Worm (Caenorhabditis elegans) whole organism, L1 larva: ENCODE results near the gene idpc-7.

ENCODE experiments used
- C04F5.9 ChIP-seq: sonication (generic microtip); optimal IDR thresholded peaks from 2 replicates; lab custom pipeline; 2016; ENCODE audit warnings: missing genetic modification characterization, missing compliant biosample characterization
- C34B4.2 ChIP-seq: sonication (generic microtip); optimal IDR thresholded peaks from 2 replicates; lab custom pipeline; 2017; ENCODE audit warnings: mild to moderate bottlenecking, missing genetic modification characterization, missing compliant biosample characterization
- F16B12.6 ChIP-seq: fragments of 150-350 bp; optimal IDR thresholded peaks from 2 replicates; lab custom pipeline; 2014; ENCODE audit warnings: missing biosample characterization, missing genetic modification characterization
- alr-1 ChIP-seq: fragments of 200-800 bp; sonication (Bioruptor generic); optimal IDR thresholded peaks from 2 replicates; lab custom pipeline; 2018; ENCODE audit warnings: borderline replicate concordance, mild to moderate bottlenecking, missing genetic modification characterization, missing compliant biosample characterization
- ceh-8 ChIP-seq: fragments of 200-800 bp; sonication (Bioruptor generic); optimal IDR thresholded peaks from 2 replicates; lab custom pipeline; 2018; ENCODE audit warnings: mild to moderate bottlenecking, missing genetic modification characterization, moderate library complexity, missing compliant biosample characterization
- ceh-82 ChIP-seq, 3 experiments: fragments of 150-350 bp in 1 of 3; sonication (generic microtip) in 2 of 3; optimal IDR thresholded peaks; 2 replicates each; lab custom pipeline; 2014 to 2017; ENCODE audit warnings: missing biosample characterization in 3 of 3, missing genetic modification characterization in 3 of 3
- ceh-90 ChIP-seq: sonication (generic microtip); optimal IDR thresholded peaks from 2 replicates; lab custom pipeline; 2016; ENCODE audit warnings: missing genetic modification characterization, missing compliant biosample characterization
- dpl-1 ChIP-seq, 3 experiments: fragments of 150-350 bp in 2 of 3; sonication (generic microtip) in 1 of 3; optimal IDR thresholded peaks; 2 replicates each; lab custom pipeline; 2014 to 2017; ENCODE audit warnings: missing biosample characterization in 3 of 3, missing genetic modification characterization in 3 of 3, missing genetic modification reagents in 3 of 3
- efl-1 ChIP-seq, 4 experiments: fragments of 150-350 bp; optimal IDR thresholded peaks in 3 of 4; peaks in 1 of 4; 1 replicate in 1 of 4; 2 replicates in 3 of 4; lab custom pipeline; 2014; ENCODE audit warnings: missing biosample characterization in 2 of 4, missing genetic modification characterization in 2 of 4, missing genetic modification reagents in 2 of 4
- egl-27 ChIP-seq, 2 experiments: fragments of 150-350 bp in 1 of 2; sonication (generic microtip); optimal IDR thresholded peaks; 3 replicates each; lab custom pipeline; 2017 to 2018; ENCODE audit warnings: missing biosample characterization in 2 of 2, missing genetic modification characterization in 2 of 2, missing genetic modification reagents in 2 of 2
- ets-5 ChIP-seq: fragments of 200-800 bp; sonication (Bioruptor generic); IDR thresholded peaks from 2 replicates; pipeline ENCODE4 v1.3.6; 2022; ENCODE audit warnings: missing genetic modification characterization, missing compliant biosample characterization
- grh-1 ChIP-seq: fragments of 200-800 bp; sonication (Bioruptor generic); IDR thresholded peaks from 2 replicates; pipeline ENCODE4 v1.3.6; 2022; ENCODE audit warnings: missing genetic modification reagents, missing genetic modification characterization, missing compliant biosample characterization
- hlh-4 ChIP-seq: sonication (generic microtip); optimal IDR thresholded peaks from 2 replicates; lab custom pipeline; 2016; ENCODE audit warnings: mild to moderate bottlenecking, missing genetic modification characterization, missing compliant biosample characterization
- isw-1 ChIP-seq: fragments of 200-800 bp; sonication (Bioruptor generic); IDR thresholded peaks from 2 replicates; pipeline ENCODE4 v1.3.6; 2022; ENCODE audit warnings: missing genetic modification characterization, missing compliant biosample characterization
- jun-1 ChIP-seq: fragments of 150-350 bp; optimal IDR thresholded peaks from 2 replicates; lab custom pipeline; 2014; ENCODE audit warnings: missing biosample characterization, missing genetic modification reagents, missing genetic modification characterization
- lin-13 ChIP-seq: fragments of 150-350 bp; optimal IDR thresholded peaks from 2 replicates; lab custom pipeline; 2014; ENCODE audit warnings: missing biosample characterization, missing genetic modification reagents, missing genetic modification characterization
- lin-14 ChIP-seq: fragments of 200-800 bp; sonication (Bioruptor generic); optimal IDR thresholded peaks from 2 replicates; lab custom pipeline; 2018; ENCODE audit warnings: mild to moderate bottlenecking, missing genetic modification characterization, moderate library complexity, missing compliant biosample characterization
- lin-35 ChIP-seq, 2 experiments: fragments of 150-350 bp; optimal IDR thresholded peaks; 2 replicates each; lab custom pipeline; 2014; ENCODE audit warnings: missing biosample characterization in 2 of 2, missing genetic modification characterization in 2 of 2, missing genetic modification reagents in 2 of 2
- lir-3 ChIP-seq: sonication (generic microtip); optimal IDR thresholded peaks from 2 replicates; lab custom pipeline; 2016; ENCODE audit warnings: mild to moderate bottlenecking, missing genetic modification characterization, moderate library complexity, missing compliant biosample characterization; ENCODE audit not compliant: poor library complexity
- mdl-1 ChIP-seq, 2 experiments: fragments of 150-350 bp; optimal IDR thresholded peaks; 2 replicates each; lab custom pipeline; 2014 to 2017; ENCODE audit warnings: missing biosample characterization in 2 of 2, missing genetic modification characterization in 2 of 2, inconsistent platforms in 1 of 2
- mep-1 ChIP-seq: fragments of 150-350 bp; optimal IDR thresholded peaks from 2 replicates; lab custom pipeline; 2014; ENCODE audit warnings: missing biosample characterization, missing genetic modification characterization
- nhr-12 ChIP-seq: sonication (generic microtip); optimal IDR thresholded peaks from 2 replicates; lab custom pipeline; 2017; ENCODE audit warnings: missing biosample characterization, missing genetic modification characterization
- nhr-19 ChIP-seq: fragments of 200-800 bp; sonication (Bioruptor generic); conservative IDR thresholded peaks from 2 replicates; pipeline ENCODE4 v1.3.6; 2022; ENCODE audit warnings: missing genetic modification characterization, missing compliant biosample characterization
- nhr-20 ChIP-seq: sonication (generic microtip); optimal IDR thresholded peaks from 2 replicates; lab custom pipeline; 2016; ENCODE audit warnings: mild to moderate bottlenecking, missing genetic modification characterization, missing compliant biosample characterization
- nhr-76 ChIP-seq: sonication (generic microtip); optimal IDR thresholded peaks from 2 replicates; lab custom pipeline; 2017; ENCODE audit warnings: missing biosample characterization, missing genetic modification characterization
- nhr-77 ChIP-seq: fragments of 150-350 bp; optimal IDR thresholded peaks from 2 replicates; lab custom pipeline; 2014; ENCODE audit warnings: missing biosample characterization, missing genetic modification characterization
- nhr-90 ChIP-seq: sonication (generic microtip); optimal IDR thresholded peaks from 2 replicates; lab custom pipeline; 2016; ENCODE audit warnings: mild to moderate bottlenecking, missing genetic modification characterization, missing compliant biosample characterization; ENCODE audit not compliant: poor library complexity
- snu-23 ChIP-seq: sonication (generic microtip); optimal IDR thresholded peaks from 2 replicates; lab custom pipeline; 2016; ENCODE audit warnings: missing genetic modification characterization, missing compliant biosample characterization
- sox-4 ChIP-seq: sonication (generic microtip); optimal IDR thresholded peaks from 2 replicates; lab custom pipeline; 2016; ENCODE audit warnings: missing genetic modification characterization, missing compliant biosample characterization
- sptf-1 ChIP-seq: fragments of 150-350 bp; optimal IDR thresholded peaks from 2 replicates; lab custom pipeline; 2014; ENCODE audit warnings: missing biosample characterization, missing genetic modification characterization
- tbx-2 ChIP-seq: sonication (generic microtip); optimal IDR thresholded peaks from 2 replicates; lab custom pipeline; 2016; ENCODE audit warnings: missing genetic modification characterization, missing compliant biosample characterization
- unc-62 ChIP-seq: fragments of 150-350 bp; optimal IDR thresholded peaks from 2 replicates; lab custom pipeline; 2014; ENCODE audit warnings: missing biosample characterization, missing genetic modification reagents, missing genetic modification characterization
- unc-86 ChIP-seq: sonication (generic microtip); optimal IDR thresholded peaks from 2 replicates; lab custom pipeline; 2016; ENCODE audit warnings: missing genetic modification characterization, missing compliant biosample characterization
- vab-15 ChIP-seq: sonication (generic microtip); optimal IDR thresholded peaks from 2 replicates; lab custom pipeline; 2017; ENCODE audit warnings: missing genotype, mild to moderate bottlenecking, missing genetic modification characterization, missing compliant biosample characterization
- xbp-1 ChIP-seq: sonication (generic microtip); optimal IDR thresholded peaks from 2 replicates; lab custom pipeline; 2016; ENCODE audit warnings: missing genetic modification characterization, missing compliant biosample characterization
- ztf-11 ChIP-seq, 2 experiments: sonication (generic microtip); optimal IDR thresholded peaks; 2 replicates each; lab custom pipeline; 2016 to 2017; ENCODE audit warnings: missing genetic modification characterization in 2 of 2, missing biosample characterization in 1 of 2, missing compliant biosample characterization in 1 of 2

Gene idpc-7

DNA sequence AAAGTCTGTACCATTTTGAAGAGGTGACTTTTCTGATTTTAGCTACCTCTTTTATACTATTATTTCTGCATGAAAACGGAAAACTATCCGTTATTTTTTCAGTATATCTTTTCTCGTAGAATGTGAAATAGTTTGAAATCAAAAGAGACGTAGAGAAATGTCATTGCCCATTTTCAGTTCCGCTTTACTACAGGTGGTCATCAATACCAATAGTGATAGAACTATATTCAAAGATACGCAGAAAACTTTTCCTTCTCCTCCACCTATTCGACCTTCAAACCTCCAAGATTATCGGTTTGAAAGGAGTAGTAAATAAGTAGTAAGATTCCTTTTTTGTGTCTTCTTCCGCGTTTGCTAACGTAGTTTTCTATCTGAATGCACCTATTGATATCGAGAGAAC, 14.5 kb upstream of the idpc-7 start, which contains the start of gene col-147 (continued):
- TF ChIP-seq ztf-11 (tag; optimal IDR thresholded peaks at IDR 0.05; lab: Kevin White, UChicago): no peak
- TF ChIP-seq nhr-19 (GFP tag; lab: Robert Waterston, UW): peak; percentile 30
- TF ChIP-seq vab-15 (tag; lab: Kevin White, UChicago): no peak
- peak; percentile 70 for TF ChIP-seq snu-23 (GFP tag; lab: Kevin White, UChicago)
- TF ChIP-seq C04F5.9 (tag; lab: Kevin White, UChicago): no peak
- no peak for TF ChIP-seq lin-13 (GFP tag; lab: Kevin White, UChicago)
- TF ChIP-seq lin-14 (GFP tag; lab: Kevin White, UChicago): peak; percentile 88
- no peak for TF ChIP-seq hlh-4
- TF ChIP-seq F16B12.6: no peak
- TF ChIP-seq isw-1 (GFP tag; lab: Robert Waterston, UW): no peak
- TF ChIP-seq lin-35 (GFP tag; optimal IDR thresholded peaks at IDR 0.05; lab: Kevin White, UChicago): peak in 1 of 2 experiments; percentile 43
- TF ChIP-seq tbx-2 (tag; lab: Kevin White, UChicago): peak; percentile 22
- no peak for TF ChIP-seq jun-1
- TF ChIP-seq efl-1 (optimal IDR thresholded peaks at IDR 0.05; lab: Kevin White, UChicago): peak in 1 of 2 experiments; percentile 2
- TF ChIP-seq efl-1 (GFP tag; optimal IDR thresholded peaks at IDR 0.05 in 1 of 2; lab: Kevin White, UChicago): no peak
- TF ChIP-seq nhr-20 (tag; lab: Kevin White, UChicago): peak; percentile 70
- no peak for TF ChIP-seq ceh-82 (tag; optimal IDR thresholded peaks at IDR 0.05; lab: Kevin White, UChicago)
- TF ChIP-seq unc-86: no peak
- no peak for TF ChIP-seq C34B4.2 (tag; lab: Kevin White, UChicago)
- TF ChIP-seq, all 84 proteins: peak for 15

DNA sequence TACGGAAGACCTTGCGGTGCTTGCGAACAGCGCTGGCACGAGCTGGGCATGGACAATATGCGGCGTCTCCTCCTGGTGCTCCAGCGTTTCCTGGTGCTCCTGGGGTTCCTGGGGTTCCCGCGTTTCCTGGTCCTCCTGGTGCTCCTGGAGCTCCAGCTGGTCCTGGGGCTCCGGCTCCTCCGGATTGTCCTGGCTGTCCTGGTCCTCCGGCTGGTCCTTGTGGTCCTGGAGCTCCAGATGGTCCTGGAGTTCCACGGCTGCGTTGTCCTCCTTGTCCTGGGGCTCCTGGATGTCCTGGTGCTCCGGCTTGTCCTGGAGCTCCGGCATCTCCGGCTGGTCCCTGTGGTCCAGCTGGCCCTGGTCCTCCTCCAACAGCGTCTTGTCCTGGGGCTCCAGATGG, 13.5 kb upstream of the idpc-7 start:
- TF ChIP-seq ztf-11 (tag; optimal IDR thresholded peaks at IDR 0.05; lab: Kevin White, UChicago): no peak
- TF ChIP-seq ceh-8: no peak
- no peak for TF ChIP-seq sptf-1 (tag; lab: Kevin White, UChicago)
- TF ChIP-seq lir-3 (tag; lab: Kevin White, UChicago): no peak
- no peak for TF ChIP-seq ets-5 (GFP tag; lab: Robert Waterston, UW)
- no peak for TF ChIP-seq nhr-76 (tag; lab: Kevin White, UChicago)
- no peak for TF ChIP-seq mep-1 (tag; lab: Kevin White, UChicago)
- TF ChIP-seq C04F5.9 (tag; lab: Kevin White, UChicago): no peak
- TF ChIP-seq nhr-12 (tag; lab: Kevin White, UChicago): no peak
- no peak for TF ChIP-seq ceh-90 (tag; lab: Kevin White, UChicago)
- TF ChIP-seq dpl-1 (GFP tag; optimal IDR thresholded peaks at IDR 0.05; lab: Kevin White, UChicago): no peak
- TF ChIP-seq nhr-77 (tag; lab: Kevin White, UChicago): no peak
- TF ChIP-seq egl-27 (tag; optimal IDR thresholded peaks at IDR 0.05; lab: Kevin White, UChicago): no peak
- no peak for TF ChIP-seq snu-23 (GFP tag; lab: Kevin White, UChicago)
- no peak for TF ChIP-seq mdl-1 (tag; optimal IDR thresholded peaks at IDR 0.05; lab: Kevin White, UChicago)
- TF ChIP-seq nhr-20 (tag; lab: Kevin White, UChicago): no peak
- no peak for TF ChIP-seq unc-62 (GFP tag; lab: Kevin White, UChicago)

DNA sequence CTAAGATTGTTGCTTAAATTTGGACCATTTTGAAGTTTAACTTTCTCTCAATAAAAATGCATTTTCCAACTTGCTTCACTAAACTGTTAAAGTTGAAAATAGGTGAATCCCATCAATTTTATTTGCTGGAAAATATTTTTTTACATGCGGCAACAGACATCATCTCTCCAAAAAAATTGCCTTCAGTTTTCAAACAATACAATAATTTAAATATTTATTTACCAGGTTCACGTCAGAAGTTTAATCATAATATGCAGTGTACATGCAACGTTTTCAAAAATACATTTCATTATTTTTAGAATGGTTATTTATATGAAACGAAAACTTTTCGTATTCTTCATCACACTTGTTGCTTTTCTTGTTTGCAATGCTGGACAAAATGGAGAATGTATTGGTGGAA, 12.1 kb upstream of the idpc-7 start, which contains the start of gene T06E4.5:
T06E4.5 (plus strand) TSS at position 301 of the 400 bp plus-strand sequence.
- TF ChIP-seq alr-1 (no peak), grh-1 (no peak), xbp-1 (tag; lab: Kevin White, UChicago) (no peak), sox-4 (no peak), nhr-76 (tag; lab: Kevin White, UChicago) (no peak), nhr-90 (tag; lab: Kevin White, UChicago) (no peak), efl-1 (optimal IDR thresholded peaks at IDR 0.05; lab: Kevin White, UChicago) (no peak), efl-1 (GFP tag; optimal IDR thresholded peaks at IDR 0.05 in 1 of 2; lab: Kevin White, UChicago) (no peak)
- TF ChIP-seq, all 84 proteins: peak for 0
